Worm (Caenorhabditis elegans) whole organism, L3 larva: ENCODE measurements around the gene F13C5.5.

Experiments used
- ama-1 ChIP-seq: fragments of 150-350 bp; optimal IDR thresholded peaks from 2 replicates; lab custom pipeline; 2018
- fos-1 ChIP-seq: fragments of 150-350 bp; optimal IDR thresholded peaks from 2 replicates; lab custom pipeline; 2014; ENCODE audit warnings: missing biosample characterization, missing genetic modification characterization
- skn-1 ChIP-seq: fragments of 150-350 bp; optimal IDR thresholded peaks from 2 replicates; lab custom pipeline; 2014; ENCODE audit warnings: missing biosample characterization, missing genetic modification characterization
- snpc-4 ChIP-seq: fragments of 150-350 bp; optimal IDR thresholded peaks from 2 replicates; lab custom pipeline; 2014; ENCODE audit warnings: missing biosample characterization, missing genetic modification characterization
- unc-39 ChIP-seq: sonication (generic microtip); optimal IDR thresholded peaks from 4 replicates; lab custom pipeline; 2017; ENCODE audit warnings: missing biosample characterization, missing genetic modification characterization

ce11 chrX:637588-637987, 29.3 kb upstream of the F13C5.5 start:
- TF ChIP-seq skn-1 (tag; lab: Kevin White, UChicago) (no peak), snpc-4 (tag; lab: Kevin White, UChicago) (no peak), ama-1 (lab: Kevin White, UChicago) (no peak), fos-1 (tag; lab: Kevin White, UChicago) (no peak), unc-39 (tag; lab: Kevin White, UChicago) (no peak)
